Fruit fly (Drosophila melanogaster) whole organism, embryonic: Measurements from ENCODE around the gene CG10845.

ENCODE experiments used
- Awh ChIP-seq: fragments of 200-800 bp; sonication (Bioruptor generic); IDR thresholded peaks from 2 replicates; pipeline ENCODE4, ENCODE4 v1.3.6; 2022; ENCODE audit warnings: missing biosample characterization, missing genetic modification characterization
- CG10274 ChIP-seq: fragments of 200-800 bp; sonication (Bioruptor generic); optimal IDR thresholded peaks from 3 replicates; lab custom pipeline; 2017; ENCODE audit warnings: missing biosample characterization, mild to moderate bottlenecking, missing genetic modification characterization
- CG12391 ChIP-seq: fragments of 200-800 bp; sonication (Bioruptor generic); optimal IDR thresholded peaks from 3 replicates; lab custom pipeline; 2018; ENCODE audit warnings: missing biosample characterization, mild to moderate bottlenecking, missing genetic modification characterization, moderate library complexity
- CG12659 ChIP-seq: fragments of 200-800 bp; sonication (Bioruptor generic); optimal IDR thresholded peaks from 3 replicates; lab custom pipeline; 2017; ENCODE audit warnings: mild to moderate bottlenecking, missing biosample characterization, missing genetic modification reagents, missing genetic modification characterization
- CG12769 ChIP-seq: fragments of 200-800 bp; sonication (Bioruptor generic); optimal IDR thresholded peaks from 2 replicates; lab custom pipeline; 2019; ENCODE audit warnings: missing biosample characterization, mild to moderate bottlenecking, missing genetic modification characterization, moderate library complexity
- CG13296 ChIP-seq: fragments of 200-800 bp; sonication (Bioruptor generic); optimal IDR thresholded peaks from 3 replicates; lab custom pipeline; 2018; ENCODE audit warnings: missing biosample characterization, mild to moderate bottlenecking, missing genetic modification characterization
- CG13775 ChIP-seq: fragments of 200-800 bp; sonication (Bioruptor generic); optimal IDR thresholded peaks from 3 replicates; lab custom pipeline; 2017; ENCODE audit warnings: missing biosample characterization, mild to moderate bottlenecking, missing genetic modification characterization
- CG14710 ChIP-seq: fragments of 200-800 bp; sonication (Bioruptor generic); optimal IDR thresholded peaks from 3 replicates; lab custom pipeline; 2019; ENCODE audit warnings: missing biosample characterization, mild to moderate bottlenecking, missing genetic modification characterization, moderate library complexity
- CG15269 ChIP-seq: fragments of 200-800 bp; sonication (Bioruptor generic); optimal IDR thresholded peaks from 2 replicates; lab custom pipeline; 2018; ENCODE audit warnings: missing biosample characterization, mild to moderate bottlenecking, missing genetic modification characterization, moderate library complexity
- CG15696 ChIP-seq: fragments of 200-800 bp; sonication (Bioruptor generic); optimal IDR thresholded peaks from 2 replicates; lab custom pipeline; 2019; ENCODE audit warnings: missing biosample characterization, mild to moderate bottlenecking, missing genetic modification characterization, moderate library complexity
- CG2116 ChIP-seq: fragments of 200-800 bp; sonication (Bioruptor generic); optimal IDR thresholded peaks from 3 replicates; lab custom pipeline; 2018; ENCODE audit warnings: missing biosample characterization, mild to moderate bottlenecking, missing genetic modification characterization
- CG3281 ChIP-seq: fragments of 200-800 bp; sonication (Bioruptor generic); optimal IDR thresholded peaks from 3 replicates; lab custom pipeline; 2017; ENCODE audit warnings: missing biosample characterization, mild to moderate bottlenecking, missing genetic modification characterization
- CG34376 ChIP-seq: fragments of 200-800 bp; sonication (Bioruptor generic); optimal IDR thresholded peaks from 2 replicates; lab custom pipeline; 2018; ENCODE audit warnings: missing biosample characterization, mild to moderate bottlenecking, missing genetic modification characterization
- CG42726 ChIP-seq: fragments of 200-800 bp; sonication (Bioruptor generic); IDR thresholded peaks from 2 replicates; pipeline ENCODE4 v1.3.6; 2022; ENCODE audit warnings: missing biosample characterization, missing genetic modification characterization; ENCODE audit not compliant: partially characterized antibody
- CG4617 ChIP-seq: fragments of 200-800 bp; sonication (Bioruptor generic); optimal IDR thresholded peaks from 3 replicates; lab custom pipeline; 2016; ENCODE audit warnings: missing biosample characterization, missing genetic modification characterization, borderline replicate concordance
- CG4854 ChIP-seq: fragments of 200-800 bp; sonication (Bioruptor generic); optimal IDR thresholded peaks from 2 replicates; lab custom pipeline; 2016; ENCODE audit warnings: missing biosample characterization, missing genetic modification characterization, inconsistent platforms
- CG5180 ChIP-seq: fragments of 200-800 bp; sonication (Bioruptor generic); optimal IDR thresholded peaks from 3 replicates; lab custom pipeline; 2017; ENCODE audit warnings: missing biosample characterization, missing genetic modification characterization, mild to moderate bottlenecking, moderate library complexity, missing genetic modification reagents
- CG5953 ChIP-seq: fragments of 200-800 bp; sonication (Bioruptor generic); IDR thresholded peaks from 2 replicates; pipeline ENCODE4 v1.3.6; 2022; ENCODE audit warnings: missing biosample characterization, missing genetic modification characterization
- CG7928 ChIP-seq: fragments of 200-800 bp; sonication (Bioruptor generic); optimal IDR thresholded peaks from 2 replicates; lab custom pipeline; 2017; ENCODE audit warnings: missing biosample characterization, mild to moderate bottlenecking, missing genetic modification characterization
- CG7963 ChIP-seq: fragments of 200-800 bp; sonication (Bioruptor generic); IDR thresholded peaks from 3 replicates; pipeline ENCODE4 v1.3.6; 2022; ENCODE audit warnings: missing biosample characterization, missing genetic modification characterization; ENCODE audit not compliant: partially characterized antibody
- CG9817 ChIP-seq: fragments of 200-800 bp; sonication (Bioruptor generic); optimal IDR thresholded peaks from 2 replicates; lab custom pipeline; 2018; ENCODE audit warnings: missing biosample characterization, mild to moderate bottlenecking, missing genetic modification characterization, moderate library complexity
- CG9876 ChIP-seq: fragments of 200-800 bp; sonication (Bioruptor generic); optimal IDR thresholded peaks from 2 replicates; lab custom pipeline; 2016; ENCODE audit warnings: missing biosample characterization, missing genetic modification characterization
- CHES-1-like ChIP-seq: fragments of 200-800 bp; sonication (Bioruptor generic); optimal IDR thresholded peaks from 2 replicates; lab custom pipeline; 2016; ENCODE audit warnings: missing biosample characterization, missing genetic modification characterization
- HLHmδ ChIP-seq: fragments of 200-800 bp; sonication (Bioruptor generic); optimal IDR thresholded peaks from 2 replicates; lab custom pipeline; 2018; ENCODE audit warnings: missing biosample characterization, mild to moderate bottlenecking, missing genetic modification characterization, moderate library complexity
- Hand ChIP-seq: fragments of 200-800 bp; sonication (Bioruptor generic); optimal IDR thresholded peaks from 2 replicates; lab custom pipeline; 2017; ENCODE audit warnings: mild to moderate bottlenecking, missing biosample characterization, missing genetic modification reagents, missing genetic modification characterization
- HmgD ChIP-seq: fragments of 200-800 bp; sonication (Bioruptor generic); optimal IDR thresholded peaks from 3 replicates; lab custom pipeline; 2016; ENCODE audit warnings: missing biosample characterization, missing genetic modification characterization
- HmgZ ChIP-seq: fragments of 200-800 bp; sonication (Bioruptor generic); optimal IDR thresholded peaks from 2 replicates; lab custom pipeline; 2018; ENCODE audit warnings: missing biosample characterization, mild to moderate bottlenecking, missing genetic modification characterization
- Mrtf ChIP-seq: fragments of 200-800 bp; sonication (Bioruptor generic); IDR thresholded peaks from 3 replicates; pipeline ENCODE4 v1.3.6; 2022; ENCODE audit warnings: missing biosample characterization, missing genetic modification characterization
- Opbp ChIP-seq: fragments of 200-800 bp; sonication (Bioruptor generic); IDR thresholded peaks from 3 replicates; pipeline ENCODE4 v1.3.6; 2022; ENCODE audit warnings: missing biosample characterization, missing genetic modification characterization; ENCODE audit not compliant: partially characterized antibody
- Sox102F ChIP-seq: fragments of 200-800 bp; sonication (Bioruptor generic); optimal IDR thresholded peaks from 2 replicates; lab custom pipeline; 2018; ENCODE audit warnings: missing biosample characterization, mild to moderate bottlenecking, missing genetic modification characterization, moderate library complexity
- Sry-δ ChIP-seq: fragments of 200-800 bp; sonication (Bioruptor generic); optimal IDR thresholded peaks from 2 replicates; lab custom pipeline; 2016; ENCODE audit warnings: missing biosample characterization, missing genetic modification characterization
- Vsx1 ChIP-seq: fragments of 200-800 bp; sonication (Bioruptor generic); optimal IDR thresholded peaks from 2 replicates; lab custom pipeline; 2017; ENCODE audit warnings: missing biosample characterization, mild to moderate bottlenecking, missing genetic modification characterization, missing genetic modification reagents
- ato ChIP-seq: fragments of 200-800 bp; sonication (Bioruptor generic); IDR thresholded peaks from 2 replicates; pipeline ENCODE4 v1.3.6; 2022; ENCODE audit warnings: missing biosample characterization, missing genetic modification characterization; ENCODE audit not compliant: partially characterized antibody
- cad ChIP-seq: fragments of >200 bp; optimal IDR thresholded peaks from 2 replicates; lab custom pipeline; 2017; ENCODE audit warnings: missing biosample characterization, missing genetic modification characterization
- chinmo ChIP-seq: fragments of 200-800 bp; sonication (Bioruptor generic); IDR thresholded peaks from 4 replicates; pipeline ENCODE4 v1.3.6; 2022; ENCODE audit warnings: missing biosample characterization, missing genetic modification characterization; ENCODE audit not compliant: partially characterized antibody
- dysf ChIP-seq: fragments of 200-800 bp; sonication (Bioruptor generic); IDR thresholded peaks from 3 replicates; pipeline ENCODE4 v1.3.6; 2022; ENCODE audit warnings: missing biosample characterization, missing genetic modification characterization
- ewg ChIP-seq: fragments of 200-800 bp; sonication (Bioruptor generic); optimal IDR thresholded peaks from 3 replicates; lab custom pipeline; 2017; ENCODE audit warnings: mild to moderate bottlenecking, missing biosample characterization, missing genetic modification reagents, missing genetic modification characterization
- fru ChIP-seq: fragments of >200 bp; optimal IDR thresholded peaks from 2 replicates; lab custom pipeline; 2017
- fu2 ChIP-seq: fragments of 200-800 bp; sonication (Bioruptor generic); optimal IDR thresholded peaks from 2 replicates; lab custom pipeline; 2016; ENCODE audit warnings: missing biosample characterization, missing genetic modification characterization
- gcm2 ChIP-seq: fragments of 200-800 bp; sonication (Bioruptor generic); optimal IDR thresholded peaks from 2 replicates; lab custom pipeline; 2016; ENCODE audit warnings: missing biosample characterization, missing genetic modification characterization
- gem ChIP-seq: fragments of 200-800 bp; sonication (Bioruptor generic); optimal IDR thresholded peaks from 2 replicates; lab custom pipeline; 2019; ENCODE audit warnings: missing biosample characterization, mild to moderate bottlenecking, missing genetic modification characterization, moderate library complexity
- insv ChIP-seq, 2 experiments: fragments of 200-800 bp; sonication (Bioruptor generic); optimal IDR thresholded peaks; 3 replicates each; lab custom pipeline; 2016 to 2018; ENCODE audit warnings: missing biosample characterization in 2 of 2, missing genetic modification characterization in 2 of 2
- luna ChIP-seq: fragments of 200-800 bp; sonication (Bioruptor generic); optimal IDR thresholded peaks from 2 replicates; lab custom pipeline; 2016; ENCODE audit warnings: missing biosample characterization, missing genetic modification characterization
- otp ChIP-seq: fragments of 200-800 bp; sonication (Bioruptor generic); IDR thresholded peaks from 3 replicates; pipeline ENCODE4, ENCODE4 v1.3.6; 2022; ENCODE audit warnings: missing biosample characterization, missing genetic modification characterization
- row ChIP-seq: fragments of 200-800 bp; sonication (Bioruptor generic); IDR thresholded peaks from 3 replicates; pipeline ENCODE4 v1.3.6; 2022; ENCODE audit warnings: missing biosample characterization, missing genetic modification characterization
- sr ChIP-seq: fragments of 200-800 bp; sonication (Bioruptor generic); IDR thresholded peaks from 3 replicates; pipeline ENCODE4 v1.3.6; 2022; ENCODE audit warnings: missing biosample characterization, missing genetic modification characterization
- tin ChIP-seq: fragments of 200-800 bp; sonication (Bioruptor generic); optimal IDR thresholded peaks from 3 replicates; lab custom pipeline; 2016; ENCODE audit warnings: missing biosample characterization, missing genetic modification characterization
- vfl ChIP-seq: fragments of 200-800 bp; sonication (Bioruptor generic); optimal IDR thresholded peaks from 2 replicates; lab custom pipeline; 2016; ENCODE audit warnings: missing biosample characterization, missing genetic modification characterization

CG10845 gene

dm6 chr3R:24944920-24945853 lies 44.3 kb downstream of the CG10845 start, which contains the start of the genes ssh and Nmnat (continued):
- TF ChIP-seq CG15269 (tag; lab: Kevin White, UChicago) (no peak), luna (peak; percentile 32), ewg (peak; percentile 0), CG34376 (GFP tag; lab: Kevin White, UChicago) (peak; percentile 46), Awh (GFP tag; lab: Robert Waterston, UW) (no peak), CHES-1-like (GFP tag; lab: Kevin White, UChicago) (peak; percentile 67), insv (GFP tag; optimal IDR thresholded peaks at IDR 0.05; lab: Kevin White, UChicago) (peak; percentile 49 to 84), CG14710 (peak; percentile 87), CG5953 (GFP tag; lab: Robert Waterston, UW) (no peak), Hand (GFP tag; lab: Kevin White, UChicago) (no peak), CG42726 (GFP tag; lab: Robert Waterston, UW) (peak; percentile 69), CG13296 (GFP tag; lab: Kevin White, UChicago) (no peak), HLHmδ (GFP tag; lab: Kevin White, UChicago) (no peak), CG2116 (GFP tag; lab: Kevin White, UChicago) (peak; percentile 88), dysf (peak; percentile 17; the same call in 1 of the 3 replicates), Sry-δ (peak; percentile 95), Opbp (GFP tag; lab: Robert Waterston, UW) (peak; percentile 80), CG10274 (no peak), vfl (GFP tag; lab: Kevin White, UChicago) (peak; percentile 44), row (GFP tag; lab: Robert Waterston, UW) (peak; percentile 70), CG5180 (GFP tag; lab: Kevin White, UChicago) (no peak), cad (GFP tag; lab: Kevin White, UChicago) (no peak), Sox102F (no peak), CG12659 (GFP tag; lab: Kevin White, UChicago) (peak; percentile 78), fu2 (GFP tag; lab: Kevin White, UChicago) (no peak), CG15696 (tag; lab: Kevin White, UChicago) (peak; percentile 11), chinmo (peak; percentile 19; the same call in 1 of the 4 replicates), CG12769 (tag; lab: Kevin White, UChicago) (no peak), HmgD (GFP tag; lab: Kevin White, UChicago) (peak; percentile 6), CG4854 (GFP tag; lab: Kevin White, UChicago) (no peak), CG12391 (tag; lab: Kevin White, UChicago) (peak; percentile 49), CG4617 (GFP tag; lab: Kevin White, UChicago) (peak; percentile 55), CG7963 (GFP tag; lab: Robert Waterston, UW) (peak; percentile 76; the same call in 2 of the 3 replicates), tin (GFP tag; lab: Kevin White, UChicago) (peak; percentile 10), Vsx1 (GFP tag; lab: Kevin White, UChicago) (no peak), gcm2 (no peak), ato (peak; percentile 63), gem (tag; lab: Kevin White, UChicago) (no peak), HmgZ (peak; percentile 67), CG3281 (peak; percentile 44), sr (GFP tag; lab: Robert Waterston, UW) (no peak), CG7928 (GFP tag; lab: Kevin White, UChicago) (peak; percentile 95), CG9876 (GFP tag; lab: Kevin White, UChicago) (no peak), otp (GFP tag; lab: Robert Waterston, UW) (no peak), CG13775 (GFP tag; lab: Kevin White, UChicago) (peak; percentile 56), CG9817 (tag; lab: Kevin White, UChicago) (peak; percentile 37), fru (lab: Kevin White, UChicago) (no peak), Mrtf (GFP tag; lab: Robert Waterston, UW) (no peak)
